Fruit fly (Drosophila melanogaster) whole organism, embryonic: ENCODE data around the gene mh.

Source experiments
- Bdp1 ChIP-seq: fragments of 200-800 bp; sonication (Bioruptor generic); optimal IDR thresholded peaks from 3 replicates; lab custom pipeline; 2016; ENCODE audit warnings: missing biosample characterization, missing genetic modification characterization
- CG10147 ChIP-seq: fragments of 200-800 bp; sonication (Bioruptor generic); optimal IDR thresholded peaks from 2 replicates; lab custom pipeline; 2019; ENCODE audit warnings: missing biosample characterization, mild to moderate bottlenecking, missing genetic modification characterization, moderate library complexity
- CG10267 ChIP-seq: fragments of 200-800 bp; sonication (Bioruptor generic); optimal IDR thresholded peaks from 2 replicates; lab custom pipeline; 2018; ENCODE audit warnings: missing biosample characterization, mild to moderate bottlenecking, missing genetic modification characterization, moderate library complexity
- CG10462 ChIP-seq: fragments of 200-800 bp; sonication (Bioruptor generic); optimal IDR thresholded peaks from 2 replicates; lab custom pipeline; 2016; ENCODE audit warnings: missing biosample characterization, missing genetic modification characterization
- CG11723 ChIP-seq: fragments of 200-800 bp; sonication (Bioruptor generic); optimal IDR thresholded peaks from 2 replicates; lab custom pipeline; 2017; ENCODE audit warnings: missing biosample characterization, mild to moderate bottlenecking, missing genetic modification characterization
- CG12071 ChIP-seq: fragments of 200-800 bp; sonication (Bioruptor generic); optimal IDR thresholded peaks from 3 replicates; lab custom pipeline; 2018; ENCODE audit warnings: missing biosample characterization, mild to moderate bottlenecking, missing genetic modification characterization
- CG13296 ChIP-seq: fragments of 200-800 bp; sonication (Bioruptor generic); optimal IDR thresholded peaks from 3 replicates; lab custom pipeline; 2018; ENCODE audit warnings: missing biosample characterization, mild to moderate bottlenecking, missing genetic modification characterization
- CG13624 ChIP-seq: fragments of 200-800 bp; sonication (Bioruptor generic); optimal IDR thresholded peaks from 2 replicates; lab custom pipeline; 2016; ENCODE audit warnings: missing biosample characterization, missing genetic modification characterization
- CG14014 ChIP-seq: fragments of 200-800 bp; sonication (Bioruptor generic); IDR thresholded peaks from 2 replicates; pipeline ENCODE4 v1.3.6; 2022; ENCODE audit warnings: missing biosample characterization, missing genetic modification characterization
- CG15269 ChIP-seq: fragments of 200-800 bp; sonication (Bioruptor generic); optimal IDR thresholded peaks from 2 replicates; lab custom pipeline; 2018; ENCODE audit warnings: missing biosample characterization, mild to moderate bottlenecking, missing genetic modification characterization, moderate library complexity
- CG15479 ChIP-seq: fragments of 200-800 bp; sonication (Bioruptor generic); optimal IDR thresholded peaks from 3 replicates; lab custom pipeline; 2019; ENCODE audit warnings: missing biosample characterization, mild to moderate bottlenecking, missing genetic modification characterization, moderate library complexity
- CG1603 ChIP-seq: fragments of 200-800 bp; sonication (Bioruptor generic); optimal IDR thresholded peaks from 2 replicates; lab custom pipeline; 2019; ENCODE audit warnings: missing biosample characterization, mild to moderate bottlenecking, missing genetic modification characterization, moderate library complexity
- CG16863 ChIP-seq: fragments of 200-800 bp; sonication (Bioruptor generic); optimal IDR thresholded peaks from 3 replicates; lab custom pipeline; 2016; ENCODE audit warnings: missing biosample characterization, missing genetic modification characterization
- CG17361 ChIP-seq: fragments of 200-800 bp; sonication (Bioruptor generic); IDR thresholded peaks from 3 replicates; pipeline ENCODE4 v1.3.6; 2022; ENCODE audit warnings: missing biosample characterization, missing genetic modification characterization
- CG18619 ChIP-seq: fragments of 200-800 bp; sonication (Bioruptor generic); optimal IDR thresholded peaks from 3 replicates; lab custom pipeline; 2017; ENCODE audit warnings: missing biosample characterization, mild to moderate bottlenecking, missing genetic modification characterization
- CG2120 ChIP-seq: fragments of 200-800 bp; sonication (Bioruptor generic); optimal IDR thresholded peaks from 3 replicates; lab custom pipeline; 2016; ENCODE audit warnings: missing biosample characterization, missing genetic modification characterization
- CG32767 ChIP-seq: fragments of 200-800 bp; sonication (Bioruptor generic); IDR thresholded peaks from 2 replicates; pipeline ENCODE4 v1.3.6; 2022; ENCODE audit warnings: missing biosample characterization, missing genetic modification characterization
- CG4282 ChIP-seq: fragments of 200-800 bp; sonication (Bioruptor generic); optimal IDR thresholded peaks from 2 replicates; lab custom pipeline; 2016; ENCODE audit warnings: missing biosample characterization, missing genetic modification characterization
- CG6654 ChIP-seq: fragments of 200-800 bp; sonication (Bioruptor generic); optimal IDR thresholded peaks from 2 replicates; lab custom pipeline; 2017; ENCODE audit warnings: missing biosample characterization, mild to moderate bottlenecking, missing genetic modification characterization
- CG9215 ChIP-seq: fragments of 200-800 bp; sonication (Bioruptor generic); IDR thresholded peaks from 2 replicates; pipeline ENCODE4 v1.3.6; 2022; ENCODE audit warnings: missing biosample characterization, missing genetic modification characterization
- CG9727 ChIP-seq: fragments of 200-800 bp; sonication (Bioruptor generic); optimal IDR thresholded peaks from 3 replicates; lab custom pipeline; 2017; ENCODE audit warnings: missing biosample characterization, mild to moderate bottlenecking, missing genetic modification characterization
- CHES-1-like ChIP-seq: fragments of 200-800 bp; sonication (Bioruptor generic); optimal IDR thresholded peaks from 2 replicates; lab custom pipeline; 2016; ENCODE audit warnings: missing biosample characterization, missing genetic modification characterization
- HLH3B ChIP-seq: fragments of 200-800 bp; sonication (Bioruptor generic); IDR thresholded peaks from 2 replicates; pipeline ENCODE4 v1.3.6; 2022; ENCODE audit warnings: missing biosample characterization, missing genetic modification characterization
- Hmx ChIP-seq: fragments of 200-800 bp; sonication (Bioruptor generic); optimal IDR thresholded peaks from 2 replicates; lab custom pipeline; 2016; ENCODE audit warnings: missing biosample characterization, missing genetic modification characterization
- Hr3 ChIP-seq: fragments of 200-800 bp; sonication (Bioruptor generic); optimal IDR thresholded peaks from 3 replicates; lab custom pipeline; 2016; ENCODE audit warnings: missing biosample characterization, missing genetic modification characterization
- Hr39 ChIP-seq: fragments of >200 bp; optimal IDR thresholded peaks from 2 replicates; lab custom pipeline; 2017
- Meics ChIP-seq: fragments of 200-800 bp; sonication (Bioruptor generic); optimal IDR thresholded peaks from 2 replicates; lab custom pipeline; 2017; ENCODE audit warnings: missing biosample characterization, mild to moderate bottlenecking, missing genetic modification characterization
- Mrtf ChIP-seq: fragments of 200-800 bp; sonication (Bioruptor generic); IDR thresholded peaks from 3 replicates; pipeline ENCODE4 v1.3.6; 2022; ENCODE audit warnings: missing biosample characterization, missing genetic modification characterization
- NC2α ChIP-seq: fragments of 200-800 bp; sonication (Bioruptor generic); optimal IDR thresholded peaks from 2 replicates; lab custom pipeline; 2016; ENCODE audit warnings: missing biosample characterization, missing genetic modification characterization
- NC2β ChIP-seq: fragments of 200-800 bp; sonication (Bioruptor generic); optimal IDR thresholded peaks from 2 replicates; lab custom pipeline; 2016; ENCODE audit warnings: missing biosample characterization, missing genetic modification characterization
- Oli ChIP-seq: fragments of 200-800 bp; sonication (Bioruptor generic); optimal IDR thresholded peaks from 2 replicates; lab custom pipeline; 2018; ENCODE audit warnings: missing biosample characterization, mild to moderate bottlenecking, missing genetic modification characterization, moderate library complexity
- Optix ChIP-seq: fragments of 200-800 bp; sonication (Bioruptor generic); IDR thresholded peaks from 3 replicates; pipeline ENCODE4 v1.3.6; 2022; ENCODE audit warnings: missing biosample characterization, missing genetic modification characterization
- Ptx1 ChIP-seq: fragments of 200-800 bp; sonication (Bioruptor generic); IDR thresholded peaks from 2 replicates; pipeline ENCODE4 v1.3.6; 2022; ENCODE audit warnings: missing biosample characterization, missing genetic modification characterization
- Sry-δ ChIP-seq: fragments of 200-800 bp; sonication (Bioruptor generic); optimal IDR thresholded peaks from 2 replicates; lab custom pipeline; 2016; ENCODE audit warnings: missing biosample characterization, missing genetic modification characterization
- Usf ChIP-seq: fragments of 200-800 bp; sonication (Bioruptor generic); optimal IDR thresholded peaks from 2 replicates; lab custom pipeline; 2017; ENCODE audit warnings: missing genotype, missing biosample characterization, missing genetic modification characterization
- ac ChIP-seq: fragments of 200-800 bp; sonication (Bioruptor generic); optimal IDR thresholded peaks from 3 replicates; lab custom pipeline; 2017; ENCODE audit warnings: missing biosample characterization, mild to moderate bottlenecking, missing genetic modification characterization
- cato ChIP-seq: fragments of 200-800 bp; sonication (Bioruptor generic); optimal IDR thresholded peaks from 2 replicates; lab custom pipeline; 2016; ENCODE audit warnings: missing biosample characterization, missing genetic modification characterization, borderline replicate concordance
- danr ChIP-seq: fragments of 200-800 bp; sonication (Bioruptor generic); IDR thresholded peaks from 2 replicates; pipeline ENCODE4 v1.3.6; 2022; ENCODE audit warnings: missing biosample characterization, missing genetic modification characterization
- disco-r ChIP-seq: fragments of 200-800 bp; sonication (Bioruptor generic); optimal IDR thresholded peaks from 2 replicates; lab custom pipeline; 2016; ENCODE audit warnings: missing biosample characterization, missing genetic modification characterization
- exex ChIP-seq: fragments of 200-800 bp; sonication (Bioruptor generic); optimal IDR thresholded peaks from 4 replicates; lab custom pipeline; 2018; ENCODE audit warnings: missing biosample characterization, mild to moderate bottlenecking, missing genetic modification characterization, moderate library complexity
- fu2 ChIP-seq: fragments of 200-800 bp; sonication (Bioruptor generic); optimal IDR thresholded peaks from 2 replicates; lab custom pipeline; 2016; ENCODE audit warnings: missing biosample characterization, missing genetic modification characterization
- hb ChIP-seq: fragments of 200-800 bp; sonication (Bioruptor generic); IDR thresholded peaks from 3 replicates; pipeline ENCODE4 v1.3.6; 2022; ENCODE audit warnings: missing biosample characterization, missing genetic modification characterization; ENCODE audit not compliant: partially characterized antibody
- lmd ChIP-seq: fragments of 200-800 bp; sonication (Bioruptor generic); IDR thresholded peaks from 2 replicates; pipeline ENCODE4 v1.3.6; 2022; ENCODE audit warnings: missing biosample characterization, missing genetic modification characterization
- mirr ChIP-seq: fragments of 200-800 bp; sonication (Bioruptor generic); optimal IDR thresholded peaks from 3 replicates; lab custom pipeline; 2018; ENCODE audit warnings: missing biosample characterization, mild to moderate bottlenecking, missing genetic modification characterization
- sc ChIP-seq, 3 experiments: fragments of >200 bp in 2 of 3; fragments of 200-800 bp in 1 of 3; sonication (Bioruptor generic) in 1 of 3; optimal IDR thresholded peaks; 2 replicates in 2 of 3; 3 replicates in 1 of 3; lab custom pipeline; 2017; ENCODE audit warnings: mild to moderate bottlenecking in 1 of 3, missing biosample characterization in 1 of 3, missing genetic modification characterization in 1 of 3, missing genetic modification reagents in 1 of 3
- seq ChIP-seq: fragments of 200-800 bp; sonication (Bioruptor generic); IDR thresholded peaks from 2 replicates; pipeline ENCODE4 v1.3.6; 2022; ENCODE audit warnings: missing biosample characterization, missing genetic modification characterization
- sima ChIP-seq: fragments of 200-800 bp; sonication (Bioruptor generic); optimal IDR thresholded peaks from 2 replicates; lab custom pipeline; 2016; ENCODE audit warnings: missing biosample characterization, missing genetic modification characterization
- slp2 ChIP-seq: fragments of 200-800 bp; sonication (Bioruptor generic); optimal IDR thresholded peaks from 2 replicates; lab custom pipeline; 2016; ENCODE audit warnings: missing biosample characterization, missing genetic modification characterization
- sob ChIP-seq: fragments of 200-800 bp; sonication (Bioruptor generic); IDR thresholded peaks from 2 replicates; pipeline ENCODE4 v1.3.6; 2022; ENCODE audit warnings: missing biosample characterization, missing genetic modification characterization
- tll ChIP-seq, 2 experiments: fragments of 200-800 bp in 1 of 2; fragments of >200 bp in 1 of 2; sonication (Bioruptor generic) in 1 of 2; optimal IDR thresholded peaks; 2 replicates each; lab custom pipeline; 2017 to 2019; ENCODE audit warnings: missing biosample characterization in 2 of 2, missing genetic modification characterization in 2 of 2, mild to moderate bottlenecking in 1 of 2, moderate library complexity in 1 of 2
- usp ChIP-seq: fragments of >200 bp; optimal IDR thresholded peaks from 2 replicates; lab custom pipeline; 2017; ENCODE audit warnings: missing biosample characterization, missing genetic modification characterization
- wor ChIP-seq: fragments of 200-800 bp; sonication (Bioruptor generic); IDR thresholded peaks from 2 replicates; pipeline ENCODE4 v1.3.6; 2022; ENCODE audit warnings: missing biosample characterization, missing genetic modification characterization
- yki ChIP-seq: fragments of >200 bp; optimal IDR thresholded peaks from 3 replicates; lab custom pipeline; 2018

Gene mh

dm6 chrX:15482236-15482660, 7.0 kb upstream of the mh start, which contains the start of gene CG6340 (continued):
- TF ChIP-seq CG9727 (GFP tag; lab: Kevin White, UChicago): no peak
- TF ChIP-seq yki (lab: Kevin White, UChicago): no peak
- no peak for TF ChIP-seq sc (optimal IDR thresholded peaks at IDR 0.05; lab: Kevin White, UChicago)
- no peak for TF ChIP-seq sc (GFP tag; optimal IDR thresholded peaks at IDR 0.05; lab: Kevin White, UChicago)
- no peak for TF ChIP-seq CG16863
- no peak for TF ChIP-seq CG18619
- TF ChIP-seq CG2120: no peak
- no peak for TF ChIP-seq Hmx (GFP tag; lab: Kevin White, UChicago)
- TF ChIP-seq CG32767 (GFP tag; lab: Robert Waterston, UW): no peak
- TF ChIP-seq CG10147 (GFP tag; lab: Kevin White, UChicago): no peak
- no peak for TF ChIP-seq cato (GFP tag; lab: Kevin White, UChicago)
- TF ChIP-seq CG15269 (tag; lab: Kevin White, UChicago): no peak
- no peak for TF ChIP-seq Meics (GFP tag; lab: Kevin White, UChicago)
- no peak for TF ChIP-seq ac (GFP tag; lab: Kevin White, UChicago)
- peak; percentile 19 for TF ChIP-seq CG10267 (tag; lab: Kevin White, UChicago)
- no peak for TF ChIP-seq fu2 (GFP tag; lab: Kevin White, UChicago)
- peak; percentile 59; the same call in 1 of the 3 replicates for TF ChIP-seq hb (GFP tag; lab: Robert Waterston, UW)
- no peak for TF ChIP-seq sob (GFP tag; lab: Robert Waterston, UW)
- no peak for TF ChIP-seq danr (GFP tag; lab: Robert Waterston, UW)
- no peak for TF ChIP-seq HLH3B (GFP tag; lab: Robert Waterston, UW)
- TF ChIP-seq CG15479: no peak
- no peak for TF ChIP-seq Bdp1 (GFP tag; lab: Kevin White, UChicago)
- no peak for TF ChIP-seq slp2 (GFP tag; lab: Kevin White, UChicago)
- TF ChIP-seq CG10462: no peak
- no peak for TF ChIP-seq CG14014 (GFP tag; lab: Robert Waterston, UW)
- TF ChIP-seq exex: no peak
- no peak for TF ChIP-seq CG4282
- peak; percentile 40 for TF ChIP-seq CG1603 (tag; lab: Kevin White, UChicago)
- no peak for TF ChIP-seq disco-r (GFP tag; lab: Kevin White, UChicago)
- TF ChIP-seq Hr39 (lab: Kevin White, UChicago): no peak
- no peak for TF ChIP-seq CG12071 (GFP tag; lab: Kevin White, UChicago)
- no peak for TF ChIP-seq CG6654 (GFP tag; lab: Kevin White, UChicago)
- no peak for TF ChIP-seq CG17361
- TF ChIP-seq Sry-δ (GFP tag; lab: Kevin White, UChicago): peak; percentile 95
- no peak for TF ChIP-seq CG11723 (GFP tag; lab: Kevin White, UChicago)
- TF ChIP-seq usp (GFP tag; lab: Kevin White, UChicago): no peak
- TF ChIP-seq NC2β (GFP tag; lab: Kevin White, UChicago): no peak
- no peak for TF ChIP-seq lmd (GFP tag; lab: Robert Waterston, UW)
- TF ChIP-seq Mrtf (GFP tag; lab: Robert Waterston, UW): no peak
- no peak for TF ChIP-seq tll (GFP tag; optimal IDR thresholded peaks at IDR 0.05; lab: Kevin White, UChicago)
- no peak for TF ChIP-seq CG9215 (GFP tag; lab: Robert Waterston, UW)
- no peak for TF ChIP-seq Usf (GFP tag; lab: Kevin White, UChicago)
- TF ChIP-seq wor (GFP tag; lab: Robert Waterston, UW): no peak
- no peak for TF ChIP-seq Hr3 (GFP tag; lab: Kevin White, UChicago)
- TF ChIP-seq Ptx1 (GFP tag; lab: Robert Waterston, UW): no peak
- TF ChIP-seq CG13624 (GFP tag; lab: Kevin White, UChicago): peak; percentile 19
- no peak for TF ChIP-seq CHES-1-like (GFP tag; lab: Kevin White, UChicago)
- no peak for TF ChIP-seq Optix
- TF ChIP-seq seq: no peak
- no peak for TF ChIP-seq Oli (tag; lab: Kevin White, UChicago)
- TF ChIP-seq sima: no peak
- no peak for TF ChIP-seq mirr (GFP tag; lab: Kevin White, UChicago)
- no peak for TF ChIP-seq CG13296
- no peak for TF ChIP-seq NC2α (GFP tag; lab: Kevin White, UChicago)
